Worm (Caenorhabditis elegans) whole organism, L2 larva: ENCODE measurements around the gene F33D4.4.

Source experiments
- F13H6.1 ChIP-seq: sonication (generic microtip); optimal IDR thresholded peaks from 2 replicates; lab custom pipeline; 2016; ENCODE audit warnings: missing genetic modification characterization, missing compliant biosample characterization
- R02D3.7 ChIP-seq: fragments of 150-350 bp; optimal IDR thresholded peaks from 2 replicates; lab custom pipeline; 2014; ENCODE audit warnings: missing biosample characterization, missing genetic modification characterization
- ZK546.5 ChIP-seq: sonication (generic microtip); optimal IDR thresholded peaks from 2 replicates; lab custom pipeline; 2017; ENCODE audit warnings: missing biosample characterization, missing genetic modification characterization
- ama-1 ChIP-seq: fragments of 150-350 bp; optimal IDR thresholded peaks from 2 replicates; lab custom pipeline; 2018; ENCODE audit warnings: inconsistent platforms
- blmp-1 ChIP-seq: sonication (generic microtip); optimal IDR thresholded peaks from 2 replicates; lab custom pipeline; 2017; ENCODE audit warnings: missing genetic modification characterization, mild to moderate bottlenecking, missing compliant biosample characterization, antibody characterized with exemption, moderate library complexity; ENCODE audit not compliant: insufficient read depth
- ceh-16 ChIP-seq: fragments of 150-350 bp; optimal IDR thresholded peaks from 2 replicates; lab custom pipeline; 2014; ENCODE audit warnings: missing biosample characterization, missing genetic modification characterization
- crh-2 ChIP-seq: sonication (generic microtip); optimal IDR thresholded peaks from 2 replicates; lab custom pipeline; 2017; ENCODE audit warnings: missing biosample characterization, missing genetic modification characterization
- dmd-4 ChIP-seq: sonication (generic microtip); optimal IDR thresholded peaks from 2 replicates; lab custom pipeline; 2017; ENCODE audit warnings: missing biosample characterization, missing genetic modification characterization
- egl-27 ChIP-seq: sonication (generic microtip); optimal IDR thresholded peaks from 3 replicates; lab custom pipeline; 2017; ENCODE audit warnings: missing biosample characterization, missing genetic modification reagents, missing genetic modification characterization
- elt-1 ChIP-seq: fragments of 150-350 bp; optimal IDR thresholded peaks from 2 replicates; lab custom pipeline; 2014; ENCODE audit warnings: missing biosample characterization, missing genetic modification characterization
- fos-1 ChIP-seq: fragments of 150-350 bp; optimal IDR thresholded peaks from 2 replicates; lab custom pipeline; 2014; ENCODE audit warnings: missing biosample characterization, missing genetic modification characterization
- gmeb-1 ChIP-seq: fragments of 150-350 bp; optimal IDR thresholded peaks from 2 replicates; lab custom pipeline; 2014; ENCODE audit warnings: missing biosample characterization, missing genetic modification characterization
- lin-11 ChIP-seq: fragments of 150-350 bp; sonication (generic microtip); optimal IDR thresholded peaks from 2 replicates; lab custom pipeline; 2014; ENCODE audit warnings: missing biosample characterization, missing genetic modification characterization, inconsistent platforms, mixed read lengths
- lin-13 ChIP-seq: fragments of 150-350 bp; optimal IDR thresholded peaks from 2 replicates; lab custom pipeline; 2014; ENCODE audit warnings: missing biosample characterization, missing genetic modification reagents, missing genetic modification characterization
- lin-39 ChIP-seq: fragments of 150-350 bp; optimal IDR thresholded peaks from 2 replicates; lab custom pipeline; 2014; ENCODE audit warnings: missing biosample characterization, missing genetic modification reagents, missing genetic modification characterization
- lsy-2 ChIP-seq, 2 experiments: fragments of 150-350 bp in 1 of 2; sonication (generic microtip) in 1 of 2; optimal IDR thresholded peaks; 2 replicates each; lab custom pipeline; 2014 to 2017; ENCODE audit warnings: missing biosample characterization in 2 of 2, missing genetic modification characterization in 2 of 2
- mab-5 ChIP-seq: fragments of 150-350 bp; optimal IDR thresholded peaks from 2 replicates; lab custom pipeline; 2014; ENCODE audit warnings: missing biosample characterization, missing genetic modification characterization
- mbf-1 ChIP-seq: sonication (generic microtip); optimal IDR thresholded peaks from 2 replicates; lab custom pipeline; 2017; ENCODE audit warnings: missing biosample characterization, missing genetic modification characterization
- nhr-10 ChIP-seq: sonication (generic microtip); optimal IDR thresholded peaks from 2 replicates; lab custom pipeline; 2017; ENCODE audit warnings: missing biosample characterization, missing genetic modification characterization
- nhr-11 ChIP-seq: fragments of 150-350 bp; optimal IDR thresholded peaks from 2 replicates; lab custom pipeline; 2014; ENCODE audit warnings: missing biosample characterization, missing genetic modification characterization
- nhr-21 ChIP-seq: fragments of 150-350 bp; optimal IDR thresholded peaks from 2 replicates; lab custom pipeline; 2014; ENCODE audit warnings: missing biosample characterization, missing genetic modification characterization
- nhr-6 ChIP-seq: fragments of 150-350 bp; optimal IDR thresholded peaks from 2 replicates; lab custom pipeline; 2014; ENCODE audit warnings: missing biosample characterization, missing genetic modification characterization
- peb-1 ChIP-seq: fragments of 150-350 bp; optimal IDR thresholded peaks from 2 replicates; lab custom pipeline; 2014; ENCODE audit warnings: missing biosample characterization, missing genetic modification characterization
- sma-3 ChIP-seq: sonication (generic microtip); optimal IDR thresholded peaks from 2 replicates; lab custom pipeline; 2016; ENCODE audit warnings: missing genetic modification reagents, missing genetic modification characterization, missing compliant biosample characterization
- snpc-4 ChIP-seq: fragments of 150-350 bp; optimal IDR thresholded peaks from 2 replicates; lab custom pipeline; 2014; ENCODE audit warnings: missing biosample characterization, missing genetic modification characterization
- unc-55 ChIP-seq: fragments of 150-350 bp; sonication (generic microtip); optimal IDR thresholded peaks from 3 replicates; lab custom pipeline; 2014; ENCODE audit warnings: missing biosample characterization, missing genetic modification reagents, missing genetic modification characterization
- zag-1 ChIP-seq: fragments of 150-350 bp; optimal IDR thresholded peaks from 2 replicates; lab custom pipeline; 2014; ENCODE audit warnings: missing biosample characterization, missing genetic modification characterization
- ztf-4 ChIP-seq: fragments of 150-350 bp; optimal IDR thresholded peaks from 2 replicates; lab custom pipeline; 2014; ENCODE audit warnings: missing biosample characterization, missing genetic modification characterization

The F33D4.4 gene

ce11 chrIV:7734619-7735018 is 27.9 kb upstream of the F33D4.4 start, which contains the start of gene clx-1:
Gene clx-1 (plus strand): TSS chrIV:7734648.
- TF ChIP-seq crh-2 (tag; lab: Kevin White, UChicago): no peak
- TF ChIP-seq lin-13: no peak
- no peak for TF ChIP-seq dmd-4 (tag; lab: Kevin White, UChicago)
- no peak for TF ChIP-seq nhr-10 (tag; lab: Kevin White, UChicago)
- no peak for TF ChIP-seq snpc-4 (tag; lab: Kevin White, UChicago)
- no peak for TF ChIP-seq F13H6.1
- no peak for TF ChIP-seq blmp-1
- no peak for TF ChIP-seq ztf-4 (tag; lab: Kevin White, UChicago)
- no peak for TF ChIP-seq nhr-11 (tag; lab: Kevin White, UChicago)
- no peak for TF ChIP-seq R02D3.7
- TF ChIP-seq lin-11 (tag; lab: Kevin White, UChicago): no peak
- TF ChIP-seq elt-1: no peak
- no peak for TF ChIP-seq peb-1 (tag; lab: Kevin White, UChicago)
- no peak for TF ChIP-seq fos-1 (tag; lab: Kevin White, UChicago)
- no peak for TF ChIP-seq gmeb-1 (tag; lab: Kevin White, UChicago)
- TF ChIP-seq egl-27 (tag; lab: Kevin White, UChicago): no peak

DNA sequence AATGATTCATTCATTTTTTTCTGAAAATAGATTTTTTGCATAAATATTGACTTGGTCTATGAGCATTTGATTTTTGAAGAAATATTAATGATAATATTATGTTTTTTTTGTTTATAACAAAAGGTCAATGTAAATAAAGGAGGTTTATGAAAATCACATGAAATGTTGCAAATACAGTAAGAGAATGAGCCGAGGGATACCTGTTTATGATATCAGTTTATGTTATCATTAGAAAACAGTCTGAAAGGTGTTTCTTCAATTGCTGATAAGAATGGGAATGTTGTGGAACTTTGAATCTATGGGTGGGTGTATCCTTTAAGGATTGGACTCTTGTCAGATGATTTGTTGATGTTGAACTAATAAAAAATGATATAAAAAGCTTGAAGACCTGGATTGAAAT is 27.5 kb upstream of the F33D4.4 start:
- no peak for TF ChIP-seq dmd-4 (tag; lab: Kevin White, UChicago)

ce11 chrIV:7731960-7732359 is 25.3 kb upstream of the F33D4.4 start, which contains the start of the genes C50F7.9 and C50F7.3:
Gene C50F7.9 (minus strand): TSS chrIV:7732060.
Gene C50F7.3 (plus strand): TSS chrIV:7732329.
- no peak for TF ChIP-seq lsy-2 (tag; optimal IDR thresholded peaks at IDR 0.05; lab: Kevin White, UChicago)
- TF ChIP-seq nhr-6 (tag; lab: Kevin White, UChicago): no peak
- TF ChIP-seq elt-1: no peak
- no peak for TF ChIP-seq egl-27 (tag; lab: Kevin White, UChicago)
- no peak for TF ChIP-seq zag-1 (tag; lab: Kevin White, UChicago)

ce11 chrIV:7728402-7728963 is 21.8 kb upstream of the F33D4.4 start, which contains the start of gene sucg-1:
Gene sucg-1 (plus strand): TSS chrIV:7728913.
- TF ChIP-seq unc-55: peak; percentile 50
- TF ChIP-seq sma-3 (GFP tag; lab: Kevin White, UChicago): no peak

ce11 chrIV:7727258-7727657 is 20.6 kb upstream of the F33D4.4 start:
- TF ChIP-seq dmd-4 (tag; lab: Kevin White, UChicago) (no peak), ceh-16 (tag; lab: Kevin White, UChicago) (no peak), ama-1 (no peak), lin-39 (no peak), ztf-4 (tag; lab: Kevin White, UChicago) (no peak), ZK546.5 (tag; lab: Kevin White, UChicago) (no peak)

DNA sequence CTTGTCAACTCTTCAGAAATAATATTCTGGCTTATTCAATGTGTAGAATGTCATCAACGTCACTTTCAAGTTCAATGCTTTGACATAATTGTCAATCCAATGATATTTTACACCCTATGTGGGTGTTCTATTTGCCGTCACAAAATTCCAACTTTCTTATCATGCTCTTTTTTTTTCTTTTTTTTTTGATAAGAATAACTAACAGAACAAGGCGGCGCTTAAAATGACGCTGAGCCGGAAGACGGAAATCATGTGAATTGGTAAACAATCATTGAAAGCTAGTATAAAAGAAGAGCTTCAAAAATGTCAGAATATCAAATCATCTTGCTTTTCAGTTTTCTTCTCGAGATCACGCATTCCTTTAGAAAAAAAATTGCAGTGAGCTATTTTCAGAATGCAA is 19.6 kb upstream of the F33D4.4 start, which contains the start of gene C50F7.5:
Gene C50F7.5 (plus strand): TSS at position 395 of the 400 bp plus-strand sequence.
- TF ChIP-seq nhr-21 (tag; lab: Kevin White, UChicago) (no peak), fos-1 (tag; lab: Kevin White, UChicago) (peak; percentile 71)

ce11 chrIV:7724912-7725311 is 18.2 kb upstream of the F33D4.4 start:
- peak; percentile 64 for TF ChIP-seq mab-5 (tag; lab: Kevin White, UChicago)
- TF ChIP-seq unc-55: peak; percentile 32
- no peak for TF ChIP-seq ztf-4 (tag; lab: Kevin White, UChicago)

DNA sequence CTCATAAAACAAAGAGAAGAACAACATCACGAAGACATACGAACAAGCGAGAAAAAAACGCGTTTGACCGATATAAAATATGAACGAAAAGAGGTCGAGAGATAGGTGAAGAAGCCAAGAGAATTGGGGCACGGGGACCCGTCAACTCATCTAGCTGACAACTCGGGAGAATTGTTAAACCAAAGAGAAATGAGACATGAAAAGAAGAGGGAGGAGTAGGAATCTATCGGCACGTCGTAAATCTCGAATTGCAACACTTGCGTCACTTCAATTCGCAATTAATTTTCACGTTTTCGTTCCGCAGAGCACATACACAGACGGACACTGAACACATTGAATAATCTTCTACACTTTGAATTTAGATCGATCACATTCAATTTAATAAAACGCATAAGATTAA is 16.9 kb upstream of the F33D4.4 start:
- TF ChIP-seq lsy-2 (tag; optimal IDR thresholded peaks at IDR 0.05; lab: Kevin White, UChicago) (peak in 1 of 2 experiments; percentile 20), mbf-1 (tag; lab: Kevin White, UChicago) (no peak), F13H6.1 (peak; percentile 24), zag-1 (tag; lab: Kevin White, UChicago) (no peak), sma-3 (GFP tag; lab: Kevin White, UChicago) (no peak), mab-5 (tag; lab: Kevin White, UChicago) (peak; percentile 48)
- TF ChIP-seq, all 48 proteins: peak for 3
